Fruit fly (Drosophila melanogaster): ENCODE results near the gene CG1236.

Gene CG1236

dm6 chr3R:5778731-5779593 lies 42.4 kb downstream of the CG1236 start, which contains the start of gene jagn (continued):
- no peak for TF ChIP-seq org-1 (GFP tag; optimal IDR thresholded peaks at IDR 0.05)
- peak; percentile 61 for TF ChIP-seq bcd (GFP tag; optimal IDR thresholded peaks at IDR 0.05)
- TF ChIP-seq YL-1 (GFP tag; optimal IDR thresholded peaks at IDR 0.05): peak; percentile 84
- TF ChIP-seq sc (optimal IDR thresholded peaks at IDR 0.05): no peak
- TF ChIP-seq sc (GFP tag; optimal IDR thresholded peaks at IDR 0.05): peak; percentile 20
- peak; percentile 2 for TF ChIP-seq CG7556 (GFP tag; optimal IDR thresholded peaks at IDR 0.05)
- peak; percentile 55; the same call in 1 of the 2 replicates for TF ChIP-seq rib (GFP tag; IDR thresholded peaks at IDR 0.05)
- peak; percentile 99 for TF ChIP-seq Doc3 (GFP tag; IDR thresholded peaks at IDR 0.05; ENCODE audit: partially characterized antibody)
- TF ChIP-seq CG43689 (GFP tag; IDR thresholded peaks at IDR 0.05): no peak
- peak; percentile 31 for TF ChIP-seq psq (GFP tag; optimal IDR thresholded peaks at IDR 0.05)
- peak; percentile 90 for TF ChIP-seq sens (GFP tag)
- peak; percentile 100 for TF ChIP-seq CG42726 (GFP tag; IDR thresholded peaks at IDR 0.05; ENCODE audit: partially characterized antibody)
- TF ChIP-seq wek (GFP tag; optimal IDR thresholded peaks at IDR 0.05): no peak
- TF ChIP-seq CG9932 (GFP tag; IDR thresholded peaks at IDR 0.05): peak; percentile 95
- peak; percentile 68 for TF ChIP-seq CG30403 (GFP tag; optimal IDR thresholded peaks at IDR 0.05)
- no peak for TF ChIP-seq Atf3 (GFP tag; optimal IDR thresholded peaks at IDR 0.05)
- peak; percentile 67 to 69 for TF ChIP-seq dpn (GFP tag; optimal IDR thresholded peaks at IDR 0.05)
- peak; percentile 73 for TF ChIP-seq H2.0 (GFP tag; IDR thresholded peaks at IDR 0.05)
- TF ChIP-seq fd3F (GFP tag; optimal IDR thresholded peaks at IDR 0.05): peak; percentile 18
- TF ChIP-seq ssp (GFP tag; IDR thresholded peaks at IDR 0.05): peak; percentile 53
- peak; percentile 30 for TF ChIP-seq ewg (GFP tag; optimal IDR thresholded peaks at IDR 0.05)
- TF ChIP-seq CG14710 (tag; optimal IDR thresholded peaks at IDR 0.05): peak; percentile 82
- peak; percentile 71 for TF ChIP-seq chm (GFP tag; IDR thresholded peaks at IDR 0.05)
- TF ChIP-seq tll (GFP tag; optimal IDR thresholded peaks at IDR 0.05): no peak
- peak; percentile 99 for TF ChIP-seq Scr (GFP tag; IDR thresholded peaks at IDR 0.05; ENCODE audit: partially characterized antibody)
- peak; percentile 55 for TF ChIP-seq grau (tag; optimal IDR thresholded peaks at IDR 0.05)
- peak; percentile 58 for TF ChIP-seq ttk (GFP tag; IDR thresholded peaks at IDR 0.05)
- TF ChIP-seq inv (GFP tag; IDR thresholded peaks at IDR 0.05; ENCODE audit: partially characterized antibody): peak; percentile 100
- TF ChIP-seq CG4820 (GFP tag; optimal IDR thresholded peaks at IDR 0.05): no peak
- TF ChIP-seq sim (GFP tag; IDR thresholded peaks at IDR 0.05): no peak
- peak; percentile 83 for TF ChIP-seq onecut (GFP tag; IDR thresholded peaks at IDR 0.05)
- no peak for TF ChIP-seq CG3407 (GFP tag; optimal IDR thresholded peaks at IDR 0.05)
- TF ChIP-seq CG12219 (GFP tag; optimal IDR thresholded peaks at IDR 0.05): peak; percentile 21
- peak; percentile 61 for TF ChIP-seq al (GFP tag; IDR thresholded peaks at IDR 0.05)
- peak; percentile 25 for TF ChIP-seq hkb (optimal IDR thresholded peaks at IDR 0.05)
- TF ChIP-seq hkb (GFP tag; IDR thresholded peaks at IDR 0.05): peak; percentile 52; the same call in 1 of the 2 replicates
- peak; percentile 2 for TF ChIP-seq CG18599 (GFP tag; optimal IDR thresholded peaks at IDR 0.05)
- peak; percentile 40; the same call in 1 of the 2 replicates for TF ChIP-seq stc (GFP tag; IDR thresholded peaks at IDR 0.05)
- peak; percentile 37; the same call in 1 of the 2 replicates for TF ChIP-seq CG7372 (GFP tag; IDR thresholded peaks at IDR 0.05)
- peak; percentile 60 for TF ChIP-seq CG9876 (GFP tag; optimal IDR thresholded peaks at IDR 0.05)
- TF ChIP-seq Nf-YA (GFP tag; IDR thresholded peaks at IDR 0.05): 0 out of 2 replicates have a peak, but pooled peaks have one; percentile 29
- peak; percentile 23 for TF ChIP-seq CG33557 (GFP tag; optimal IDR thresholded peaks at IDR 0.05)
- TF ChIP-seq nmo (GFP tag; optimal IDR thresholded peaks at IDR 0.05): peak; percentile 77
- TF ChIP-seq CG3163 (GFP tag; optimal IDR thresholded peaks at IDR 0.05): peak; percentile 42
- TF ChIP-seq Hmr (GFP tag; optimal IDR thresholded peaks at IDR 0.05): peak; percentile 70
- peak; percentile 24 for TF ChIP-seq emc (GFP tag; optimal IDR thresholded peaks at IDR 0.05)
- TF ChIP-seq sqz (GFP tag; optimal IDR thresholded peaks at IDR 0.05): no peak
- TF ChIP-seq CG2202 (tag; optimal IDR thresholded peaks at IDR 0.05): no peak
- TF ChIP-seq CG14050 (GFP tag; IDR thresholded peaks at IDR 0.05): no peak; the same call in 2 of the 3 replicates

Data from whole organism, embryonic.